Fruit fly (Drosophila melanogaster) whole organism, wandering third instar larva: ENCODE data around the gene Cby.

Source experiments
- Hr78 ChIP-seq: fragments of >200 bp; optimal IDR thresholded peaks from 2 replicates; lab custom pipeline; 2017; ENCODE audit warnings: missing biosample characterization, missing genetic modification characterization
- Jra ChIP-seq: sonication (Bioruptor generic); optimal IDR thresholded peaks from 2 replicates; lab custom pipeline; 2016; ENCODE audit warnings: missing biosample characterization, missing genetic modification characterization
- Sp1 ChIP-seq: fragments of 200-800 bp; sonication (Bioruptor generic); optimal IDR thresholded peaks from 3 replicates; lab custom pipeline; 2019; ENCODE audit warnings: missing biosample characterization, mild to moderate bottlenecking, missing genetic modification characterization, moderate library complexity
- Vsx2 ChIP-seq: fragments of 200-300, 225-300 bp; sonication (Bioruptor generic); optimal IDR thresholded peaks from 2 replicates; lab custom pipeline; 2018; ENCODE audit warnings: missing biosample characterization, missing genetic modification characterization; ENCODE audit not compliant: partially characterized antibody
- brk ChIP-seq: fragments of 200-800 bp; sonication (Bioruptor generic); optimal IDR thresholded peaks from 2 replicates; lab custom pipeline; 2016; ENCODE audit warnings: missing biosample characterization, mild to moderate bottlenecking, missing genetic modification characterization
- foxo ChIP-seq, 2 experiments: fragments of 200-800 bp; sonication (Bioruptor generic); optimal IDR thresholded peaks; 2 replicates in 1 of 2; 3 replicates in 1 of 2; lab custom pipeline; 2016 to 2017; ENCODE audit warnings: missing biosample characterization in 2 of 2, missing genetic modification characterization in 2 of 2
- fru ChIP-seq: fragments of 200-800 bp; sonication (Bioruptor generic); optimal IDR thresholded peaks from 3 replicates; lab custom pipeline; 2016; ENCODE audit warnings: missing biosample characterization, mild to moderate bottlenecking, missing genetic modification characterization
- h ChIP-seq: fragments of 200-800 bp; sonication (Bioruptor generic); optimal IDR thresholded peaks from 3 replicates; lab custom pipeline; 2016; ENCODE audit warnings: missing biosample characterization, mild to moderate bottlenecking, missing genetic modification characterization
- sage ChIP-seq: fragments of 200-800 bp; sonication (Bioruptor generic); optimal IDR thresholded peaks from 2 replicates; lab custom pipeline; 2016; ENCODE audit warnings: missing biosample characterization, mild to moderate bottlenecking, missing genetic modification characterization

DNA sequence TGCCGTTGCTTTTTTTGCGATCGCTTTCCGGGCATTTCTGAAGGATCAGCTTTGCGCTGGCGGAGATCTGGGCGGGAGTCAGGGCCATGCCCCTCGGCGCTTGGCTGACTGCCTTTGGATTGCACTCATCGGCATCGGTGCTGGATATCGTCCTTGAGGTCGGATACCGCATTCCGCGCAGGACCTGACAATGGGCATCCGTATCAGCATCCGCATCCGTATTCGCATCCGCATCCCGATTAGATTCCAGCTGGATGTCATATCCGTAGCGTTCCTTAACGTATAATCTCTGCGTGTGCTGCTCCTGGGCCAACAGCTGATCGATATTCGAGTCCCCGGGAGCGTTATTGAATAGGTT lies 12.4 kb upstream of the Cby start:
- TF ChIP-seq fru (GFP tag; lab: Kevin White, UChicago) (no peak), sage (GFP tag; lab: Kevin White, UChicago) (no peak), h (GFP tag; lab: Kevin White, UChicago) (no peak), Vsx2 (no peak), foxo (GFP tag; optimal IDR thresholded peaks at IDR 0.05; lab: Kevin White, UChicago) (no peak), brk (GFP tag; lab: Kevin White, UChicago) (no peak), Sp1 (GFP tag; lab: Kevin White, UChicago) (no peak), Jra (GFP tag; lab: Kevin White, UChicago) (no peak), Hr78 (GFP tag; lab: Kevin White, UChicago) (no peak)
